Worm (Caenorhabditis elegans) whole organism, mixed stage, embryonic: ENCODE measurements around the gene skr-18.

Source experiments
- M03D4.4 ChIP-seq: sonication (generic microtip); optimal IDR thresholded peaks from 2 replicates; lab custom pipeline; 2017; ENCODE audit warnings: mild to moderate bottlenecking, missing genetic modification characterization, missing compliant biosample characterization
- bed-3 ChIP-seq: fragments of 200-800 bp; sonication (Bioruptor generic); optimal IDR thresholded peaks from 3 replicates; lab custom pipeline; 2018; ENCODE audit warnings: mild to moderate bottlenecking, missing genetic modification characterization, moderate library complexity, missing compliant biosample characterization
- blmp-1 ChIP-seq: fragments of 150-350 bp; optimal IDR thresholded peaks from 2 replicates; lab custom pipeline; 2014; ENCODE audit warnings: missing biosample characterization, missing genetic modification characterization
- ceh-39 ChIP-seq: fragments of 150-350 bp; optimal IDR thresholded peaks from 2 replicates; lab custom pipeline; 2014; ENCODE audit warnings: missing biosample characterization, missing genetic modification characterization
- ceh-43 ChIP-seq: fragments of 200-800 bp; sonication (Bioruptor generic); optimal IDR thresholded peaks from 2 replicates; lab custom pipeline; 2018; ENCODE audit warnings: mild to moderate bottlenecking, missing genetic modification characterization, moderate library complexity, missing compliant biosample characterization
- ceh-83 ChIP-seq: fragments of 200-800 bp; sonication (Bioruptor generic); optimal IDR thresholded peaks from 2 replicates; lab custom pipeline; 2018; ENCODE audit warnings: mild to moderate bottlenecking, missing genetic modification characterization, missing compliant biosample characterization
- ces-1 ChIP-seq: fragments of 150-350 bp; optimal IDR thresholded peaks from 2 replicates; lab custom pipeline; 2014; ENCODE audit warnings: missing biosample characterization, missing genetic modification reagents, missing genetic modification characterization
- cnd-1 ChIP-seq: fragments of 200-800 bp; sonication (Bioruptor generic); optimal IDR thresholded peaks from 2 replicates; lab custom pipeline; 2018; ENCODE audit warnings: mild to moderate bottlenecking, missing genetic modification characterization, missing compliant biosample characterization
- drap-1 ChIP-seq: fragments of 200-800 bp; sonication (Bioruptor generic); optimal IDR thresholded peaks from 3 replicates; lab custom pipeline; 2018; ENCODE audit warnings: mild to moderate bottlenecking, missing genetic modification characterization, missing compliant biosample characterization
- elt-1 ChIP-seq: sonication (generic microtip); optimal IDR thresholded peaks from 2 replicates; lab custom pipeline; 2017; ENCODE audit warnings: missing genetic modification characterization, mild to moderate bottlenecking, missing compliant biosample characterization, antibody characterized with exemption, moderate library complexity, borderline replicate concordance; ENCODE audit not compliant: insufficient read depth
- elt-3 ChIP-seq: fragments of 150-350 bp; optimal IDR thresholded peaks from 2 replicates; lab custom pipeline; 2014; ENCODE audit warnings: missing biosample characterization, missing genetic modification characterization
- flh-1 ChIP-seq: fragments of 200-800 bp; sonication (Bioruptor generic); optimal IDR thresholded peaks from 2 replicates; lab custom pipeline; 2018; ENCODE audit warnings: mild to moderate bottlenecking, missing genetic modification characterization, moderate library complexity, missing compliant biosample characterization
- ham-2 ChIP-seq: fragments of 200-800 bp; sonication (Bioruptor generic); optimal IDR thresholded peaks from 2 replicates; lab custom pipeline; 2018; ENCODE audit warnings: mild to moderate bottlenecking, missing genetic modification characterization, missing compliant biosample characterization
- hlh-1 ChIP-seq: fragments of 150-350 bp; optimal IDR thresholded peaks from 2 replicates; lab custom pipeline; 2014; ENCODE audit warnings: missing biosample characterization, missing genetic modification reagents, missing genetic modification characterization
- lin-13 ChIP-seq: fragments of 150-350 bp; optimal IDR thresholded peaks from 2 replicates; lab custom pipeline; 2014; ENCODE audit warnings: missing biosample characterization, missing genetic modification characterization
- lin-32 ChIP-seq: fragments of 200-800 bp; sonication (Bioruptor generic); optimal IDR thresholded peaks from 2 replicates; lab custom pipeline; 2018; ENCODE audit warnings: mild to moderate bottlenecking, missing genetic modification characterization, missing compliant biosample characterization
- lsy-2 ChIP-seq: fragments of 150-350 bp; optimal IDR thresholded peaks from 2 replicates; lab custom pipeline; 2014; ENCODE audit warnings: missing biosample characterization, missing genetic modification characterization
- mab-5 ChIP-seq: fragments of 150-350 bp; optimal IDR thresholded peaks from 2 replicates; lab custom pipeline; 2014; ENCODE audit warnings: missing biosample characterization, missing genetic modification characterization
- mep-1 ChIP-seq: fragments of 150-350 bp; optimal IDR thresholded peaks from 2 replicates; lab custom pipeline; 2017; ENCODE audit warnings: missing biosample characterization, missing genetic modification reagents, missing genetic modification characterization, inconsistent platforms
- mls-2 ChIP-seq: sonication (generic microtip); optimal IDR thresholded peaks from 2 replicates; lab custom pipeline; 2016; ENCODE audit warnings: mild to moderate bottlenecking, missing genetic modification characterization, moderate library complexity, missing compliant biosample characterization
- nhr-12 ChIP-seq: fragments of 150-350 bp; optimal IDR thresholded peaks from 2 replicates; lab custom pipeline; 2014; ENCODE audit warnings: missing biosample characterization, missing genetic modification characterization
- nhr-2 ChIP-seq: fragments of 150-350 bp; optimal IDR thresholded peaks from 2 replicates; lab custom pipeline; 2014; ENCODE audit warnings: missing biosample characterization, missing genetic modification characterization
- nhr-237 ChIP-seq: fragments of 150-350 bp; optimal IDR thresholded peaks from 2 replicates; lab custom pipeline; 2014; ENCODE audit warnings: missing biosample characterization, missing genetic modification characterization
- nhr-28 ChIP-seq: fragments of 150-350 bp; optimal IDR thresholded peaks from 2 replicates; lab custom pipeline; 2014; ENCODE audit warnings: missing biosample characterization, missing genetic modification characterization
- nhr-76 ChIP-seq: sonication (generic microtip); optimal IDR thresholded peaks from 2 replicates; lab custom pipeline; 2017; ENCODE audit warnings: missing biosample characterization, missing genetic modification characterization
- pha-4 ChIP-seq: fragments of 150-350 bp; optimal IDR thresholded peaks from 2 replicates; lab custom pipeline; 2018; ENCODE audit warnings: missing biosample characterization, missing genetic modification reagents, missing genetic modification characterization
- sem-2 ChIP-seq: fragments of 200-800 bp; sonication (Bioruptor generic); optimal IDR thresholded peaks from 2 replicates; lab custom pipeline; 2018; ENCODE audit warnings: mild to moderate bottlenecking, missing genetic modification characterization, missing compliant biosample characterization
- snpc-4 ChIP-seq: fragments of 150-350 bp; optimal IDR thresholded peaks from 2 replicates; lab custom pipeline; 2014; ENCODE audit warnings: missing biosample characterization, missing genetic modification characterization
- sptf-1 ChIP-seq: sonication (generic microtip); optimal IDR thresholded peaks from 2 replicates; lab custom pipeline; 2017; ENCODE audit warnings: mild to moderate bottlenecking, missing genetic modification characterization, moderate library complexity, missing compliant biosample characterization
- tbx-8 ChIP-seq: fragments of 200-800 bp; sonication (Bioruptor generic); optimal IDR thresholded peaks from 2 replicates; lab custom pipeline; 2018; ENCODE audit warnings: mild to moderate bottlenecking, missing genetic modification characterization, moderate library complexity, missing compliant biosample characterization
- unc-120 ChIP-seq: sonication (generic microtip); optimal IDR thresholded peaks from 2 replicates; lab custom pipeline; 2017; ENCODE audit warnings: missing genetic modification characterization, missing compliant biosample characterization; ENCODE audit not compliant: poor library complexity, severe bottlenecking
- unc-39 ChIP-seq: fragments of 150-350 bp; optimal IDR thresholded peaks from 2 replicates; lab custom pipeline; 2014; ENCODE audit warnings: missing biosample characterization, missing genetic modification characterization
- unc-62 ChIP-seq: fragments of 150-350 bp; optimal IDR thresholded peaks from 2 replicates; lab custom pipeline; 2014; ENCODE audit warnings: missing biosample characterization, missing genetic modification reagents, missing genetic modification characterization
- zip-8 ChIP-seq: fragments of 150-350 bp; optimal IDR thresholded peaks from 2 replicates; lab custom pipeline; 2014; ENCODE audit warnings: missing biosample characterization, missing genetic modification characterization
- ztf-11 ChIP-seq: fragments of 150-350 bp; optimal IDR thresholded peaks from 2 replicates; lab custom pipeline; 2014; ENCODE audit warnings: missing biosample characterization, missing genetic modification characterization

The skr-18 gene

ce11 chrIV:795383-795872 lies at the start of gene skr-18:
Gene skr-18, minus strand, starts transcription at chrIV:795433.
- no peak for TF ChIP-seq nhr-76
- no peak for TF ChIP-seq pha-4 (tag; lab: Kevin White, UChicago)
- no peak for TF ChIP-seq ceh-39 (tag; lab: Kevin White, UChicago)
- TF ChIP-seq lin-32 (GFP tag; lab: Kevin White, UChicago) = no peak
- TF ChIP-seq mab-5 (tag; lab: Kevin White, UChicago) = no peak
- TF ChIP-seq blmp-1 (tag; lab: Kevin White, UChicago) = no peak
- TF ChIP-seq tbx-8 = no peak
- no peak for TF ChIP-seq nhr-237 (tag; lab: Kevin White, UChicago)
- no peak for TF ChIP-seq elt-1 (tag; lab: Kevin White, UChicago)
- TF ChIP-seq ces-1 (GFP tag; lab: Kevin White, UChicago) = no peak
- no peak for TF ChIP-seq unc-39 (tag; lab: Kevin White, UChicago)
- no peak for TF ChIP-seq snpc-4 (tag; lab: Kevin White, UChicago)
- no peak for TF ChIP-seq ham-2
- no peak for TF ChIP-seq mep-1 (tag; lab: Kevin White, UChicago)

DNA sequence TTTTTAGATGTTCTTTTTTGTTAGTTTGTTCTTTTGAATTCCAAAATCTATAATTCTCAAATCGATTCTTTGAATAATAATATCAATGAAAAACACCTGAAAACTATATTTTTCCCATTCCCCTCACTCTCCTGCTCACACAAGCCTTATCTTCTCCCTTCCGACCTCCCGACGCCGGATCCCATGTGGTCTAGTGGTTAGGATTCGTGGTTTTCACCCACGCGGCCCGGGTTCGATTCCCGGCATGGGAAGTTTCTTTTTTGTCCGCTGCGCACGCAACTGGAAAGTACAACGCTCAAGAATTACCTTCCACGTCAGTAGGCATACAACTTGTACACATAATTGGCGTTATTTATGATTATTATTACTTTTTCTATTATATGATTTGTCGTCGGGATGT lies 47.4 kb upstream of the skr-18 start:
- TF ChIP-seq bed-3 (GFP tag; lab: Kevin White, UChicago) (peak; percentile 56), ceh-39 (tag; lab: Kevin White, UChicago) (no peak), drap-1 (GFP tag; lab: Kevin White, UChicago) (peak; percentile 68), nhr-76 (no peak), lin-32 (GFP tag; lab: Kevin White, UChicago) (peak; percentile 53), nhr-2 (tag; lab: Kevin White, UChicago) (no peak), ces-1 (GFP tag; lab: Kevin White, UChicago) (no peak), cnd-1 (tag; lab: Kevin White, UChicago) (peak; percentile 56), lin-13 (no peak), lsy-2 (tag; lab: Kevin White, UChicago) (no peak), ztf-11 (no peak), M03D4.4 (peak; percentile 64), mep-1 (tag; lab: Kevin White, UChicago) (no peak), nhr-28 (tag; lab: Kevin White, UChicago) (no peak), blmp-1 (tag; lab: Kevin White, UChicago) (no peak), nhr-237 (tag; lab: Kevin White, UChicago) (no peak), flh-1 (peak; percentile 15), mab-5 (tag; lab: Kevin White, UChicago) (no peak), ceh-43 (peak; percentile 17), zip-8 (no peak), sptf-1 (tag; lab: Kevin White, UChicago) (peak; percentile 82), nhr-12 (tag; lab: Kevin White, UChicago) (no peak), tbx-8 (no peak), unc-62 (GFP tag; lab: Kevin White, UChicago) (no peak), unc-39 (tag; lab: Kevin White, UChicago) (no peak), elt-3 (tag; lab: Kevin White, UChicago) (no peak), snpc-4 (tag; lab: Kevin White, UChicago) (no peak), elt-1 (tag; lab: Kevin White, UChicago) (no peak), unc-120 (tag; lab: Kevin White, UChicago) (peak; percentile 60), pha-4 (tag; lab: Kevin White, UChicago) (no peak), ham-2 (peak; percentile 7), sem-2 (GFP tag; lab: Kevin White, UChicago) (peak; percentile 60), mls-2 (tag; lab: Kevin White, UChicago) (peak; percentile 47), ceh-83 (peak; percentile 68), hlh-1 (tag; lab: Kevin White, UChicago) (peak; percentile 0)

- TF ChIP-seq ceh-39 (tag; lab: Kevin White, UChicago) (no peak), unc-62 (GFP tag; lab: Kevin White, UChicago) (no peak), flh-1 (no peak), unc-120 (tag; lab: Kevin White, UChicago) (no peak), blmp-1 (tag; lab: Kevin White, UChicago) (no peak), pha-4 (tag; lab: Kevin White, UChicago) (no peak), mep-1 (tag; lab: Kevin White, UChicago) (no peak), lsy-2 (tag; lab: Kevin White, UChicago) (no peak), sptf-1 (tag; lab: Kevin White, UChicago) (no peak), nhr-12 (tag; lab: Kevin White, UChicago) (no peak), M03D4.4 (no peak), elt-3 (tag; lab: Kevin White, UChicago) (no peak), unc-39 (tag; lab: Kevin White, UChicago) (no peak), hlh-1 (tag; lab: Kevin White, UChicago) (no peak), nhr-2 (tag; lab: Kevin White, UChicago) (no peak), sem-2 (GFP tag; lab: Kevin White, UChicago) (no peak), lin-13 (no peak), drap-1 (GFP tag; lab: Kevin White, UChicago) (no peak)
Observed at ce11 chrIV:842095-842494, 46.9 kb upstream of the skr-18 start, which contains the start of gene Y55F3BR.6. Gene Y55F3BR.6, minus strand, starts transcription at chrIV:842126.
